Worm (Caenorhabditis elegans): Measurements from ENCODE around the gene Y39G8B.5.

Gene Y39G8B.5

DNA sequence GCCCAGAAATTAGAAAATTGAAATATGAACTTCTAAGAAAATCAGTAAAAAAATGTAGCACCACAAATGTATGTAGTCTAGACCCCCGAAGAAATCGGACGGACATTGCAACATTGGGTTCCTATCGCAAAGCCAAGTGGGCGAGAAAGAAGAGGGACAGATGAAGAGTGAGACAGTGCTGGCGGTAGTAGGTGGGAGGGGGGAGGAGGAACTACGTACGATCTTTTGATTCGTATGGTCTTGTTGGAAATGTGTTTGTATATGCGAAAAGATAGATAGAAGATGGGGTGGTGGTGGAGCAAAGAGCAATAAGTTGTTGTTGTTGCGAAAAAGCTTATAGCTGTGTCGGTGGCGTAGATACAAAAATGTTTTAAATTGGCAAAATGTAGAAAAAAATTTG lies 46.7 kb upstream of the Y39G8B.5 start:
- TF ChIP-seq hpl-2 (GFP tag; optimal IDR thresholded peaks at IDR 0.05) (no peak), nhr-71 (tag; optimal IDR thresholded peaks at IDR 0.05) (no peak), lir-3 (tag; optimal IDR thresholded peaks at IDR 0.05; ENCODE audit: poor library complexity) (no peak), swsn-7 (tag; optimal IDR thresholded peaks at IDR 0.05) (no peak), lsy-2 (tag; optimal IDR thresholded peaks at IDR 0.05) (no peak), Y116A8C.19 (tag; optimal IDR thresholded peaks at IDR 0.05; ENCODE audit: borderline replicate concordance) (no peak), unc-30 (tag; optimal IDR thresholded peaks at IDR 0.05) (no peak), tlp-1 (tag; optimal IDR thresholded peaks at IDR 0.05) (no peak), snu-23 (GFP tag; optimal IDR thresholded peaks at IDR 0.05) (peak; percentile 8), lin-13 (GFP tag; optimal IDR thresholded peaks at IDR 0.05) (no peak), grh-1 (GFP tag; IDR thresholded peaks at IDR 0.05) (no peak), nhr-20 (tag; optimal IDR thresholded peaks at IDR 0.05) (peak; percentile 3), nhr-85 (tag) (no peak), elt-3 (tag; optimal IDR thresholded peaks at IDR 0.05) (peak in 1 of 6 experiments; percentile 11), sox-4 (tag; optimal IDR thresholded peaks at IDR 0.05) (no peak), tbx-2 (tag; optimal IDR thresholded peaks at IDR 0.05) (no peak), ceh-82 (tag; optimal IDR thresholded peaks at IDR 0.05) (no peak), F16B12.6 (tag; optimal IDR thresholded peaks at IDR 0.05) (no peak), ceh-63 (GFP tag; optimal IDR thresholded peaks at IDR 0.05) (no peak), egl-27 (tag; optimal IDR thresholded peaks at IDR 0.05) (no peak), mdl-1 (tag; optimal IDR thresholded peaks at IDR 0.05) (no peak), lin-14 (GFP tag; optimal IDR thresholded peaks at IDR 0.05) (peak; percentile 13), nhr-12 (tag; optimal IDR thresholded peaks at IDR 0.05) (no peak), nhr-76 (tag; optimal IDR thresholded peaks at IDR 0.05) (no peak), C34B4.2 (tag; optimal IDR thresholded peaks at IDR 0.05) (no peak), unc-62 (GFP tag; optimal IDR thresholded peaks at IDR 0.05) (no peak), ztf-4 (tag; optimal IDR thresholded peaks at IDR 0.05) (no peak), skn-1 (tag; optimal IDR thresholded peaks at IDR 0.05) (no peak), egl-13 (tag; optimal IDR thresholded peaks at IDR 0.05) (no peak), fkh-8 (tag; optimal IDR thresholded peaks at IDR 0.05) (peak; percentile 8), efl-1 (optimal IDR thresholded peaks at IDR 0.05) (no peak), efl-1 (GFP tag; optimal IDR thresholded peaks at IDR 0.05 in 1 of 2) (no peak), aha-1 (tag; optimal IDR thresholded peaks at IDR 0.05) (no peak), lin-15B (tag; optimal IDR thresholded peaks at IDR 0.05) (no peak), nhr-84 (tag; optimal IDR thresholded peaks at IDR 0.05) (no peak), hlh-17 (GFP tag; optimal IDR thresholded peaks at IDR 0.05; ENCODE audit: borderline replicate concordance) (no peak), lin-35 (GFP tag; optimal IDR thresholded peaks at IDR 0.05) (peak in 1 of 2 experiments; percentile 8), lin-39 (tag; optimal IDR thresholded peaks at IDR 0.05) (no peak), fkh-10 (GFP tag; optimal IDR thresholded peaks at IDR 0.05) (no peak), sptf-1 (tag; optimal IDR thresholded peaks at IDR 0.05) (no peak), nhr-77 (tag; optimal IDR thresholded peaks at IDR 0.05) (peak; percentile 53), mep-1 (tag; optimal IDR thresholded peaks at IDR 0.05) (no peak), unc-86 (tag; optimal IDR thresholded peaks at IDR 0.05) (no peak), pag-3 (tag; optimal IDR thresholded peaks at IDR 0.05; ENCODE audit: borderline replicate concordance, insufficient read depth) (no peak), jun-1 (tag; optimal IDR thresholded peaks at IDR 0.05) (no peak), xbp-1 (tag; optimal IDR thresholded peaks at IDR 0.05) (no peak), pqm-1 (tag; optimal IDR thresholded peaks at IDR 0.05) (no peak), ceh-90 (tag; optimal IDR thresholded peaks at IDR 0.05) (no peak)

All from whole organism, L1 larva.